Fruit fly (Drosophila melanogaster) whole organism, embryonic: ENCODE data around the gene foi.

Experiments used
- Asciz ChIP-seq: fragments of 200-800 bp; sonication (Bioruptor generic); optimal IDR thresholded peaks from 2 replicates; lab custom pipeline; 2017; ENCODE audit warnings: missing biosample characterization, mild to moderate bottlenecking, missing genetic modification characterization, missing genetic modification reagents
- Atf-2 ChIP-seq: fragments of 200-800 bp; sonication (Bioruptor generic); optimal IDR thresholded peaks from 2 replicates; lab custom pipeline; 2016; ENCODE audit warnings: missing biosample characterization, missing genetic modification characterization
- Atf6 ChIP-seq: fragments of 200-800 bp; sonication (Bioruptor generic); IDR thresholded peaks from 2 replicates; pipeline ENCODE4 v1.3.6; 2022; ENCODE audit warnings: missing biosample characterization, missing genetic modification characterization
- CG10654 ChIP-seq: fragments of 200-800 bp; sonication (Bioruptor generic); optimal IDR thresholded peaks from 2 replicates; lab custom pipeline; 2016; ENCODE audit warnings: missing biosample characterization, missing genetic modification characterization
- CG11247 ChIP-seq: fragments of 200-800 bp; sonication (Bioruptor generic); IDR thresholded peaks from 2 replicates; pipeline ENCODE4 v1.3.6; 2022; ENCODE audit warnings: missing biosample characterization, missing genetic modification characterization
- CG11456 ChIP-seq: fragments of 200-800 bp; sonication (Bioruptor generic); IDR thresholded peaks from 3 replicates; pipeline ENCODE4 v1.3.6; 2022; ENCODE audit warnings: missing biosample characterization, missing genetic modification characterization
- CG12155 ChIP-seq: fragments of 200-800 bp; sonication (Bioruptor generic); optimal IDR thresholded peaks from 3 replicates; lab custom pipeline; 2016; ENCODE audit warnings: missing biosample characterization, missing genetic modification characterization
- CG12219 ChIP-seq: fragments of 200-800 bp; sonication (Bioruptor generic); optimal IDR thresholded peaks from 3 replicates; lab custom pipeline; 2018; ENCODE audit warnings: missing biosample characterization, mild to moderate bottlenecking, missing genetic modification characterization
- CG14050 ChIP-seq: fragments of 200-800 bp; sonication (Bioruptor generic); IDR thresholded peaks from 3 replicates; pipeline ENCODE4 v1.3.6; 2022; ENCODE audit warnings: missing biosample characterization, missing genetic modification characterization
- CG14667 ChIP-seq: fragments of 200-800 bp; sonication (Bioruptor generic); IDR thresholded peaks from 2 replicates; pipeline ENCODE4 v1.3.6; 2022; ENCODE audit warnings: missing biosample characterization, missing genetic modification characterization
- CG15696 ChIP-seq: fragments of 200-800 bp; sonication (Bioruptor generic); optimal IDR thresholded peaks from 2 replicates; lab custom pipeline; 2019; ENCODE audit warnings: missing biosample characterization, mild to moderate bottlenecking, missing genetic modification characterization, moderate library complexity
- CG16779 ChIP-seq: fragments of 200-800 bp; sonication (Bioruptor generic); IDR thresholded peaks from 2 replicates; pipeline ENCODE4 v1.3.6; 2022; ENCODE audit warnings: missing biosample characterization, missing genetic modification characterization
- CG17912 ChIP-seq: fragments of 200-800 bp; sonication (Bioruptor generic); optimal IDR thresholded peaks from 2 replicates; lab custom pipeline; 2018; ENCODE audit warnings: missing biosample characterization, mild to moderate bottlenecking, missing genetic modification characterization
- CG18599 ChIP-seq: fragments of 200-800 bp; sonication (Bioruptor generic); optimal IDR thresholded peaks from 3 replicates; lab custom pipeline; 2017; ENCODE audit warnings: missing biosample characterization, missing genetic modification characterization, mild to moderate bottlenecking, moderate library complexity, missing genetic modification reagents
- CG18764 ChIP-seq: fragments of 200-800 bp; sonication (Bioruptor generic); optimal IDR thresholded peaks from 3 replicates; lab custom pipeline; 2016; ENCODE audit warnings: missing biosample characterization, missing genetic modification characterization
- CG2116 ChIP-seq: fragments of 200-800 bp; sonication (Bioruptor generic); optimal IDR thresholded peaks from 3 replicates; lab custom pipeline; 2018; ENCODE audit warnings: missing biosample characterization, mild to moderate bottlenecking, missing genetic modification characterization
- CG2120 ChIP-seq: fragments of 200-800 bp; sonication (Bioruptor generic); optimal IDR thresholded peaks from 3 replicates; lab custom pipeline; 2016; ENCODE audit warnings: missing biosample characterization, missing genetic modification characterization
- CG2202 ChIP-seq: fragments of 200-800 bp; sonication (Bioruptor generic); optimal IDR thresholded peaks from 2 replicates; lab custom pipeline; 2018; ENCODE audit warnings: missing biosample characterization, mild to moderate bottlenecking, missing genetic modification characterization
- CG3163 ChIP-seq: fragments of 200-800 bp; sonication (Bioruptor generic); optimal IDR thresholded peaks from 3 replicates; lab custom pipeline; 2016; ENCODE audit warnings: missing biosample characterization, missing genetic modification characterization
- CG3847 ChIP-seq: fragments of 200-800 bp; sonication (Bioruptor generic); IDR thresholded peaks from 2 replicates; pipeline ENCODE4 v1.3.6; 2022; ENCODE audit warnings: missing biosample characterization, missing genetic modification characterization
- CG5180 ChIP-seq: fragments of 200-800 bp; sonication (Bioruptor generic); optimal IDR thresholded peaks from 3 replicates; lab custom pipeline; 2017; ENCODE audit warnings: missing biosample characterization, missing genetic modification characterization, mild to moderate bottlenecking, moderate library complexity, missing genetic modification reagents
- CG5953 ChIP-seq: fragments of 200-800 bp; sonication (Bioruptor generic); IDR thresholded peaks from 2 replicates; pipeline ENCODE4 v1.3.6; 2022; ENCODE audit warnings: missing biosample characterization, missing genetic modification characterization
- CG6654 ChIP-seq: fragments of 200-800 bp; sonication (Bioruptor generic); optimal IDR thresholded peaks from 2 replicates; lab custom pipeline; 2017; ENCODE audit warnings: missing biosample characterization, mild to moderate bottlenecking, missing genetic modification characterization
- CG7556 ChIP-seq: fragments of 200-800 bp; sonication (Bioruptor generic); optimal IDR thresholded peaks from 2 replicates; lab custom pipeline; 2017; ENCODE audit warnings: missing biosample characterization, mild to moderate bottlenecking, missing genetic modification characterization
- CG7786 ChIP-seq: fragments of 200-800 bp; sonication (Bioruptor generic); optimal IDR thresholded peaks from 2 replicates; lab custom pipeline; 2016; ENCODE audit warnings: missing biosample characterization, missing genetic modification characterization
- CG7963 ChIP-seq: fragments of 200-800 bp; sonication (Bioruptor generic); IDR thresholded peaks from 3 replicates; pipeline ENCODE4 v1.3.6; 2022; ENCODE audit warnings: missing biosample characterization, missing genetic modification characterization; ENCODE audit not compliant: partially characterized antibody
- D19A ChIP-seq: fragments of 200-800 bp; optimal IDR thresholded peaks from 3 replicates; lab custom pipeline; 2019; ENCODE audit warnings: missing biosample characterization, mild to moderate bottlenecking, missing genetic modification characterization, moderate library complexity
- E2f1 ChIP-seq: fragments of 200-800 bp; sonication (Bioruptor generic); IDR thresholded peaks from 2 replicates; pipeline ENCODE4 v1.3.6; 2022; ENCODE audit warnings: missing biosample characterization, missing genetic modification characterization
- E2f2 ChIP-seq: fragments of 200-800 bp; sonication (Bioruptor generic); IDR thresholded peaks from 2 replicates; pipeline ENCODE4 v1.3.6; 2022; ENCODE audit warnings: missing biosample characterization, missing genetic modification characterization
- ERR ChIP-seq: fragments of 200-800 bp; sonication (Bioruptor generic); optimal IDR thresholded peaks from 2 replicates; lab custom pipeline; 2016; ENCODE audit warnings: missing biosample characterization, missing genetic modification characterization
- H2.0 ChIP-seq: fragments of 200-800 bp; sonication (Bioruptor generic); IDR thresholded peaks from 2 replicates; pipeline ENCODE4 v1.3.6; 2022; ENCODE audit warnings: missing biosample characterization, missing genetic modification characterization
- HmgZ ChIP-seq: fragments of 200-800 bp; sonication (Bioruptor generic); optimal IDR thresholded peaks from 2 replicates; lab custom pipeline; 2018; ENCODE audit warnings: missing biosample characterization, mild to moderate bottlenecking, missing genetic modification characterization
- Hr3 ChIP-seq: fragments of 200-800 bp; sonication (Bioruptor generic); optimal IDR thresholded peaks from 3 replicates; lab custom pipeline; 2016; ENCODE audit warnings: missing biosample characterization, missing genetic modification characterization
- MTF-1 ChIP-seq: fragments of 200-800 bp; sonication (Bioruptor generic); optimal IDR thresholded peaks from 2 replicates; lab custom pipeline; 2018; ENCODE audit warnings: missing biosample characterization, mild to moderate bottlenecking, missing genetic modification characterization, borderline replicate concordance
- NC2α ChIP-seq: fragments of 200-800 bp; sonication (Bioruptor generic); optimal IDR thresholded peaks from 2 replicates; lab custom pipeline; 2016; ENCODE audit warnings: missing biosample characterization, missing genetic modification characterization
- Poxn ChIP-seq: fragments of 200-800 bp; sonication (Bioruptor generic); IDR thresholded peaks from 2 replicates; pipeline ENCODE4 v1.3.6; 2022; ENCODE audit warnings: missing biosample characterization, missing genetic modification characterization
- Stat92E ChIP-seq, 3 experiments: fragments of >200 bp in 2 of 3; fragments of 200-800 bp in 1 of 3; sonication (Bioruptor generic) in 1 of 3; optimal IDR thresholded peaks; 2 replicates each; lab custom pipeline; 2017 to 2019; ENCODE audit warnings: missing biosample characterization in 3 of 3, missing genetic modification characterization in 3 of 3, mild to moderate bottlenecking in 1 of 3, moderate library complexity in 1 of 3
- Xrp1 ChIP-seq: fragments of 200-800 bp; sonication (Bioruptor generic); IDR thresholded peaks from 2 replicates; pipeline ENCODE4 v1.3.6; 2022; ENCODE audit warnings: missing biosample characterization, missing genetic modification characterization
- aop ChIP-seq: fragments of 200-800 bp; sonication (Bioruptor generic); IDR thresholded peaks from 2 replicates; pipeline ENCODE4 v1.3.6; 2022; ENCODE audit warnings: missing biosample characterization, missing genetic modification characterization
- chm ChIP-seq: fragments of 200-800 bp; sonication (Bioruptor generic); IDR thresholded peaks from 2 replicates; pipeline ENCODE4 v1.3.6; 2022; ENCODE audit warnings: missing biosample characterization, missing genetic modification characterization
- chn ChIP-seq: fragments of 200-800 bp; sonication (Bioruptor generic); optimal IDR thresholded peaks from 2 replicates; lab custom pipeline; 2016; ENCODE audit warnings: missing biosample characterization, missing genetic modification characterization
- crc ChIP-seq: fragments of 200-800 bp; sonication (Bioruptor generic); optimal IDR thresholded peaks from 2 replicates; lab custom pipeline; 2016; ENCODE audit warnings: missing biosample characterization, missing genetic modification characterization
- jigr1 ChIP-seq: fragments of 200-800 bp; sonication (Bioruptor generic); IDR thresholded peaks from 3 replicates; pipeline ENCODE4 v1.3.6; 2022; ENCODE audit warnings: missing biosample characterization, missing genetic modification characterization
- lbe ChIP-seq: fragments of 200-800 bp; sonication (Bioruptor generic); optimal IDR thresholded peaks from 2 replicates; lab custom pipeline; 2016; ENCODE audit warnings: missing biosample characterization, mild to moderate bottlenecking, missing genetic modification characterization
- maf-S ChIP-seq: fragments of 200-800 bp; sonication (Bioruptor generic); optimal IDR thresholded peaks from 2 replicates; lab custom pipeline; 2016; ENCODE audit warnings: missing biosample characterization, missing genetic modification characterization
- mam ChIP-seq: fragments of 200-800 bp; sonication (Bioruptor generic); optimal IDR thresholded peaks from 3 replicates; lab custom pipeline; 2016; ENCODE audit warnings: missing biosample characterization, missing genetic modification characterization
- oc ChIP-seq: fragments of 200-800 bp; sonication (Bioruptor generic); optimal IDR thresholded peaks from 2 replicates; lab custom pipeline; 2018; ENCODE audit warnings: missing biosample characterization, mild to moderate bottlenecking, missing genetic modification characterization, moderate library complexity
- onecut ChIP-seq: fragments of 200-800 bp; sonication (Bioruptor generic); IDR thresholded peaks from 2 replicates; pipeline ENCODE4 v1.3.6; 2022; ENCODE audit warnings: missing biosample characterization, missing genetic modification characterization
- org-1 ChIP-seq: fragments of 200-800 bp; sonication (Bioruptor generic); optimal IDR thresholded peaks from 2 replicates; lab custom pipeline; 2017; ENCODE audit warnings: missing biosample characterization, missing genetic modification characterization
- row ChIP-seq: fragments of 200-800 bp; sonication (Bioruptor generic); IDR thresholded peaks from 3 replicates; pipeline ENCODE4 v1.3.6; 2022; ENCODE audit warnings: missing biosample characterization, missing genetic modification characterization
- trh ChIP-seq: fragments of 200-800 bp; sonication (Bioruptor generic); optimal IDR thresholded peaks from 2 replicates; lab custom pipeline; 2016; ENCODE audit warnings: missing biosample characterization, missing genetic modification characterization
- vnd ChIP-seq: fragments of 200-800 bp; sonication (Bioruptor generic); IDR thresholded peaks from 3 replicates; pipeline ENCODE4 v1.3.6; 2022; ENCODE audit warnings: missing biosample characterization, missing genetic modification characterization; ENCODE audit not compliant: partially characterized antibody

Gene foi

DNA sequence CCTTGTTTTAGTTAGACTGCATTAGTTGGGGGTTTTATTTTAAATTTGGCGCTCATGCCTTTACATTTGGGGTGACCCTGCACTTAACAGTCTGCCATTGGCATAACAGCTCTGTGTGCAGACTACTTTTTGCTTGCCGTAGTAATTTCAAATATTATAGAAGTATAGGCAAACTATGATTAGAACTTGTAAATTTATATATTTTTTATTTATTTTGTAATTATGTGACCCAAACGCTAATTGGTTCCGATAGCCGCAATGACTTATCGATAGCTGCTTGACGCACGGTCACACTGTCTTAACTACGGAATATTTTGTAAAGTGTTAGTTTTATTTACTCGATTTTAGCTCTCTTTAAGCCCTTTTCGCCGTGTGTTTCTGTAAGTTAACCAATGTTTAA, 19.7 kb downstream of the foi start, which contains the start of gene rhea (continued):
- TF ChIP-seq aop (GFP tag; lab: Robert Waterston, UW) (no peak), CG12219 (GFP tag; lab: Kevin White, UChicago) (no peak), CG11247 (GFP tag; lab: Robert Waterston, UW) (no peak), CG5180 (GFP tag; lab: Kevin White, UChicago) (no peak), D19A (peak; percentile 3), CG2202 (tag; lab: Kevin White, UChicago) (no peak), E2f2 (GFP tag; lab: Robert Waterston, UW) (peak; percentile 93), CG12155 (GFP tag; lab: Kevin White, UChicago) (no peak), CG5953 (no peak), CG15696 (tag; lab: Kevin White, UChicago) (no peak), CG6654 (GFP tag; lab: Kevin White, UChicago) (no peak), CG18764 (GFP tag; lab: Kevin White, UChicago) (peak; percentile 6), CG14050 (GFP tag; lab: Robert Waterston, UW) (no peak), jigr1 (no peak), oc (tag; lab: Kevin White, UChicago) (no peak), Poxn (GFP tag; lab: Robert Waterston, UW) (no peak), E2f1 (GFP tag; lab: Robert Waterston, UW) (no peak), Atf-2 (GFP tag; lab: Kevin White, UChicago) (no peak), MTF-1 (GFP tag; lab: Kevin White, UChicago) (no peak), chn (GFP tag; lab: Kevin White, UChicago) (no peak), chm (GFP tag; lab: Robert Waterston, UW) (no peak), crc (GFP tag; lab: Kevin White, UChicago) (no peak), onecut (GFP tag; lab: Robert Waterston, UW) (no peak), Asciz (GFP tag; lab: Kevin White, UChicago) (no peak), CG7556 (GFP tag; lab: Kevin White, UChicago) (no peak), CG14667 (GFP tag; lab: Robert Waterston, UW) (no peak), CG3847 (GFP tag; lab: Robert Waterston, UW) (no peak), CG17912 (no peak), vnd (GFP tag; lab: Robert Waterston, UW) (peak; percentile 59; the same call in 2 of the 3 replicates), NC2α (no peak), H2.0 (no peak), Atf6 (GFP tag; lab: Robert Waterston, UW) (no peak), row (GFP tag; lab: Robert Waterston, UW) (peak; percentile 42; the same call in 2 of the 3 replicates), CG10654 (GFP tag; lab: Kevin White, UChicago) (no peak), Stat92E (GFP tag; optimal IDR thresholded peaks at IDR 0.05; lab: Kevin White, UChicago) (no peak), CG18599 (GFP tag; lab: Kevin White, UChicago) (no peak), CG7786 (GFP tag; lab: Kevin White, UChicago) (no peak), Xrp1 (peak; percentile 19; the same call in 1 of the 2 replicates), CG3163 (GFP tag; lab: Kevin White, UChicago) (no peak), HmgZ (tag; lab: Kevin White, UChicago) (peak; percentile 52), CG11456 (GFP tag; lab: Robert Waterston, UW) (no peak), CG2116 (GFP tag; lab: Kevin White, UChicago) (peak; percentile 80), maf-S (GFP tag; lab: Kevin White, UChicago) (no peak), lbe (GFP tag; lab: Kevin White, UChicago) (peak; percentile 53), trh (no peak), ERR (GFP tag; lab: Kevin White, UChicago) (no peak), mam (GFP tag; lab: Kevin White, UChicago) (no peak), org-1 (GFP tag; lab: Kevin White, UChicago) (no peak), CG16779 (no peak), CG7963 (GFP tag; lab: Robert Waterston, UW) (peak; percentile 35; the same call in 1 of the 3 replicates), Hr3 (GFP tag; lab: Kevin White, UChicago) (peak; percentile 40), CG2120 (peak; percentile 7)
